Worm (Caenorhabditis elegans): Measurements from ENCODE around the gene lst-4.

DNA sequence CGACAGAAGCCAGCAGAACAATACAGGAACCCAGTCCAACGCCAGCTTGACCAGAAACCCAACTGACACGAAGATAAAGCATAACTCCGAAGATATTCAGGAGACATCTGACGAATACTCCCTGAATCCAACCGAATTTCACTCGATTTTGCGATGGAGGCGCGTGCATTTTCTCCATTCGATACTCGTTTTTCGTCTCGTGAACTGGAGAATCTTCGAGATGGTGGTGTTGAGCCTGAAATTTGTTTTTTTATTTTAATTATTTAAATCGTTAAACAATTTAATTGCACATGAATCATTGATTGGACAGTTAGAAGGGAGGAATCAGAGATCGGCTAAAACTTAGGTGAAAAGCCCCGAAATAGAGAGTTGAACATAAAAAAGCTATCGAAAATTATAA lies 44.7 kb upstream of the lst-4 start:
- no peak for TF ChIP-seq ama-1 (optimal IDR thresholded peaks at IDR 0.05)
- no peak for TF ChIP-seq ceh-13 (GFP tag; optimal IDR thresholded peaks at IDR 0.05)
